Fruit fly (Drosophila melanogaster) whole organism, embryonic: ENCODE measurements around the gene Irc.

Source experiments
- Adf1 ChIP-seq: fragments of 200-800 bp; sonication (Bioruptor generic); IDR thresholded peaks from 2 replicates; pipeline ENCODE4 v1.3.6; 2022; ENCODE audit warnings: missing biosample characterization, missing genetic modification characterization
- Bgb ChIP-seq: fragments of 200-800 bp; sonication (Bioruptor generic); IDR thresholded peaks from 2 replicates; pipeline ENCODE4 v1.3.6; 2022; ENCODE audit warnings: missing biosample characterization, missing genetic modification characterization; ENCODE audit not compliant: partially characterized antibody
- CG10274 ChIP-seq: fragments of 200-800 bp; sonication (Bioruptor generic); optimal IDR thresholded peaks from 3 replicates; lab custom pipeline; 2017; ENCODE audit warnings: missing biosample characterization, mild to moderate bottlenecking, missing genetic modification characterization
- CG12391 ChIP-seq: fragments of 200-800 bp; sonication (Bioruptor generic); optimal IDR thresholded peaks from 3 replicates; lab custom pipeline; 2018; ENCODE audit warnings: missing biosample characterization, mild to moderate bottlenecking, missing genetic modification characterization, moderate library complexity
- CG18011 ChIP-seq: fragments of 200-800 bp; sonication (Bioruptor generic); optimal IDR thresholded peaks from 2 replicates; lab custom pipeline; 2017; ENCODE audit warnings: missing biosample characterization, missing genetic modification characterization, mild to moderate bottlenecking, moderate library complexity, missing genotype
- CG2116 ChIP-seq: fragments of 200-800 bp; sonication (Bioruptor generic); optimal IDR thresholded peaks from 3 replicates; lab custom pipeline; 2018; ENCODE audit warnings: missing biosample characterization, mild to moderate bottlenecking, missing genetic modification characterization
- CG30431 ChIP-seq: fragments of 200-800 bp; sonication (Bioruptor generic); optimal IDR thresholded peaks from 2 replicates; lab custom pipeline; 2017; ENCODE audit warnings: missing biosample characterization, missing genetic modification characterization
- CG34224 ChIP-seq: fragments of 200-800 bp; sonication (Bioruptor generic); IDR thresholded peaks from 3 replicates; pipeline ENCODE4 v1.3.6; 2022; ENCODE audit warnings: missing biosample characterization, missing genetic modification characterization; ENCODE audit not compliant: partially characterized antibody
- CG5180 ChIP-seq: fragments of 200-800 bp; sonication (Bioruptor generic); optimal IDR thresholded peaks from 3 replicates; lab custom pipeline; 2017; ENCODE audit warnings: missing biosample characterization, missing genetic modification characterization, mild to moderate bottlenecking, moderate library complexity, missing genetic modification reagents
- CG6175 ChIP-seq: fragments of 200-800 bp; sonication (Bioruptor generic); IDR thresholded peaks from 3 replicates; pipeline ENCODE4 v1.3.6; 2022; ENCODE audit warnings: missing biosample characterization, missing genetic modification characterization
- CG7963 ChIP-seq: fragments of 200-800 bp; sonication (Bioruptor generic); IDR thresholded peaks from 3 replicates; pipeline ENCODE4 v1.3.6; 2022; ENCODE audit warnings: missing biosample characterization, missing genetic modification characterization; ENCODE audit not compliant: partially characterized antibody
- CG8281 ChIP-seq: fragments of 200-800 bp; sonication (Bioruptor generic); optimal IDR thresholded peaks from 2 replicates; lab custom pipeline; 2018; ENCODE audit warnings: missing biosample characterization, mild to moderate bottlenecking, missing genetic modification characterization, moderate library complexity
- CG9797 ChIP-seq: fragments of 200-800 bp; sonication (Bioruptor generic); optimal IDR thresholded peaks from 3 replicates; lab custom pipeline; 2018; ENCODE audit warnings: missing biosample characterization, mild to moderate bottlenecking, missing genetic modification characterization
- Deaf1 ChIP-seq: fragments of 200-800 bp; optimal IDR thresholded peaks from 3 replicates; lab custom pipeline; 2019; ENCODE audit warnings: missing biosample characterization, mild to moderate bottlenecking, missing genetic modification characterization, moderate library complexity
- Dfd ChIP-seq, 2 experiments: fragments of >200 bp; optimal IDR thresholded peaks; 2 replicates each; lab custom pipeline; 2017; ENCODE audit warnings: missing biosample characterization in 2 of 2, missing genetic modification characterization in 2 of 2
- Dll ChIP-seq: fragments of 200-800 bp; sonication (Bioruptor generic); IDR thresholded peaks from 4 replicates; pipeline ENCODE4 v1.3.6; 2022; ENCODE audit warnings: missing biosample characterization, missing genetic modification characterization; ENCODE audit not compliant: partially characterized antibody
- Fer1 ChIP-seq: fragments of 200-800 bp; sonication (Bioruptor generic); optimal IDR thresholded peaks from 2 replicates; lab custom pipeline; 2017; ENCODE audit warnings: missing biosample characterization, mild to moderate bottlenecking, missing genetic modification characterization
- H15 ChIP-seq: fragments of 200-800 bp; sonication (Bioruptor generic); IDR thresholded peaks from 3 replicates; pipeline ENCODE4 v1.3.6; 2022; ENCODE audit warnings: missing biosample characterization, missing genetic modification characterization
- Lim3 ChIP-seq: fragments of 200-800 bp; sonication (Bioruptor generic); IDR thresholded peaks from 2 replicates; pipeline ENCODE4 v1.3.6; 2022; ENCODE audit warnings: missing biosample characterization, missing genetic modification characterization
- Nf-YC ChIP-seq: fragments of 200-800 bp; optimal IDR thresholded peaks from 3 replicates; lab custom pipeline; 2019; ENCODE audit warnings: missing biosample characterization, mild to moderate bottlenecking, missing genetic modification characterization, moderate library complexity
- Pdp1 ChIP-seq, 2 experiments: fragments of 200-800 bp; sonication (Bioruptor generic); optimal IDR thresholded peaks; 3 replicates each; lab custom pipeline; 2016; ENCODE audit warnings: missing biosample characterization in 2 of 2, missing genetic modification characterization in 2 of 2, mild to moderate bottlenecking in 1 of 2, moderate library complexity in 1 of 2
- Scr ChIP-seq: fragments of 200-800 bp; sonication (Bioruptor generic); IDR thresholded peaks from 2 replicates; pipeline ENCODE4 v1.3.6; 2022; ENCODE audit warnings: missing biosample characterization, missing genetic modification characterization; ENCODE audit not compliant: partially characterized antibody
- Usf ChIP-seq: fragments of 200-800 bp; sonication (Bioruptor generic); optimal IDR thresholded peaks from 2 replicates; lab custom pipeline; 2017; ENCODE audit warnings: missing genotype, missing biosample characterization, missing genetic modification characterization
- Xbp1 ChIP-seq: fragments of 200-800 bp; sonication (Bioruptor generic); optimal IDR thresholded peaks from 3 replicates; lab custom pipeline; 2016; ENCODE audit warnings: missing biosample characterization, mild to moderate bottlenecking, missing genetic modification characterization
- chm ChIP-seq: fragments of 200-800 bp; sonication (Bioruptor generic); IDR thresholded peaks from 2 replicates; pipeline ENCODE4 v1.3.6; 2022; ENCODE audit warnings: missing biosample characterization, missing genetic modification characterization
- ci ChIP-seq: fragments of 200-800 bp; sonication (Bioruptor generic); IDR thresholded peaks from 3 replicates; pipeline ENCODE4 v1.3.6; 2022; ENCODE audit warnings: missing biosample characterization, missing genetic modification characterization
- crol ChIP-seq: fragments of 200-800 bp; sonication (Bioruptor generic); IDR thresholded peaks from 2 replicates; pipeline ENCODE4 v1.3.6; 2022; ENCODE audit warnings: missing biosample characterization, missing genetic modification characterization
- da ChIP-seq: fragments of 200-800 bp; sonication (Bioruptor generic); optimal IDR thresholded peaks from 2 replicates; lab custom pipeline; 2016; ENCODE audit warnings: missing biosample characterization, missing genetic modification characterization
- dati ChIP-seq: fragments of 200-800 bp; sonication (Bioruptor generic); IDR thresholded peaks from 2 replicates; pipeline ENCODE4 v1.3.6; 2022; ENCODE audit warnings: missing biosample characterization, missing genetic modification characterization
- dmrt11E ChIP-seq: fragments of 200-800 bp; sonication (Bioruptor generic); optimal IDR thresholded peaks from 3 replicates; lab custom pipeline; 2018; ENCODE audit warnings: missing biosample characterization, mild to moderate bottlenecking, missing genetic modification characterization, moderate library complexity
- dpn ChIP-seq, 2 experiments: fragments of 200-800 bp; sonication (Bioruptor generic); optimal IDR thresholded peaks; 3 replicates each; lab custom pipeline; 2016; ENCODE audit warnings: missing biosample characterization in 2 of 2, missing genetic modification characterization in 2 of 2
- eyg ChIP-seq: fragments of 200-800 bp; sonication (Bioruptor generic); optimal IDR thresholded peaks from 3 replicates; lab custom pipeline; 2016; ENCODE audit warnings: missing biosample characterization, missing genetic modification characterization
- gsb ChIP-seq: fragments of 200-800 bp; sonication (Bioruptor generic); IDR thresholded peaks from 2 replicates; pipeline ENCODE4 v1.3.6; 2022; ENCODE audit warnings: missing biosample characterization, missing genetic modification characterization
- hb ChIP-seq: fragments of 200-800 bp; sonication (Bioruptor generic); IDR thresholded peaks from 3 replicates; pipeline ENCODE4 v1.3.6; 2022; ENCODE audit warnings: missing biosample characterization, missing genetic modification characterization; ENCODE audit not compliant: partially characterized antibody
- hkb ChIP-seq, 2 experiments: fragments of 200-800 bp in 1 of 2; fragments of >200 bp in 1 of 2; sonication (Bioruptor generic) in 1 of 2; IDR thresholded peaks in 1 of 2; optimal IDR thresholded peaks in 1 of 2; 2 replicates each; pipeline versions ENCODE4 v1.3.6 to Lab custom; 2017 to 2022; ENCODE audit warnings: missing biosample characterization in 1 of 2, missing genetic modification characterization in 1 of 2
- kah ChIP-seq: fragments of 200-800 bp; sonication (Bioruptor generic); optimal IDR thresholded peaks from 2 replicates; lab custom pipeline; 2018; ENCODE audit warnings: missing biosample characterization, mild to moderate bottlenecking, missing genetic modification characterization
- lbe ChIP-seq: fragments of 200-800 bp; sonication (Bioruptor generic); optimal IDR thresholded peaks from 2 replicates; lab custom pipeline; 2016; ENCODE audit warnings: missing biosample characterization, mild to moderate bottlenecking, missing genetic modification characterization
- lilli ChIP-seq: fragments of 200-800 bp; sonication (Bioruptor generic); optimal IDR thresholded peaks from 3 replicates; lab custom pipeline; 2016; ENCODE audit warnings: missing biosample characterization, missing genetic modification characterization
- odd ChIP-seq: fragments of 200-800 bp; sonication (Bioruptor generic); optimal IDR thresholded peaks from 2 replicates; lab custom pipeline; 2017; ENCODE audit warnings: missing biosample characterization, mild to moderate bottlenecking, missing genetic modification characterization
- peb ChIP-seq: fragments of 200-800 bp; sonication (Bioruptor generic); IDR thresholded peaks from 2 replicates; pipeline ENCODE4 v1.3.6; 2022; ENCODE audit warnings: missing biosample characterization, missing genetic modification characterization
- sens ChIP-seq: fragments of 200-800 bp; sonication (Bioruptor generic); peaks from one replicate; lab custom pipeline; 2016; ENCODE audit warnings: missing biosample characterization, missing genetic modification characterization
- shn ChIP-seq: fragments of 200-800 bp; sonication (Bioruptor generic); optimal IDR thresholded peaks from 3 replicates; lab custom pipeline; 2016; ENCODE audit warnings: missing biosample characterization, missing genetic modification characterization
- sisA ChIP-seq: fragments of 200-800 bp; sonication (Bioruptor generic); IDR thresholded peaks from 2 replicates; pipeline ENCODE4 v1.3.6; 2022; ENCODE audit warnings: missing biosample characterization, missing genetic modification characterization
- sr ChIP-seq: fragments of 200-800 bp; sonication (Bioruptor generic); IDR thresholded peaks from 3 replicates; pipeline ENCODE4 v1.3.6; 2022; ENCODE audit warnings: missing biosample characterization, missing genetic modification characterization
- stwl ChIP-seq: fragments of 200-800 bp; sonication (Bioruptor generic); optimal IDR thresholded peaks from 3 replicates; lab custom pipeline; 2018; ENCODE audit warnings: missing biosample characterization, mild to moderate bottlenecking, missing genetic modification characterization, moderate library complexity
- ttk ChIP-seq: fragments of 200-800 bp; sonication (Bioruptor generic); IDR thresholded peaks from 2 replicates; pipeline ENCODE4 v2.1.2; 2022; ENCODE audit warnings: missing biosample characterization, missing genetic modification characterization
- twi ChIP-seq: fragments of 200-800 bp; optimal IDR thresholded peaks from 2 replicates; lab custom pipeline; 2019; ENCODE audit warnings: missing biosample characterization, mild to moderate bottlenecking, missing genetic modification characterization, moderate library complexity
- zen2 ChIP-seq: fragments of 200-800 bp; sonication (Bioruptor generic); IDR thresholded peaks from 3 replicates; pipeline ENCODE4 v1.3.6; 2022; ENCODE audit warnings: missing biosample characterization, missing genetic modification characterization; ENCODE audit not compliant: partially characterized antibody

Gene Irc

DNA sequence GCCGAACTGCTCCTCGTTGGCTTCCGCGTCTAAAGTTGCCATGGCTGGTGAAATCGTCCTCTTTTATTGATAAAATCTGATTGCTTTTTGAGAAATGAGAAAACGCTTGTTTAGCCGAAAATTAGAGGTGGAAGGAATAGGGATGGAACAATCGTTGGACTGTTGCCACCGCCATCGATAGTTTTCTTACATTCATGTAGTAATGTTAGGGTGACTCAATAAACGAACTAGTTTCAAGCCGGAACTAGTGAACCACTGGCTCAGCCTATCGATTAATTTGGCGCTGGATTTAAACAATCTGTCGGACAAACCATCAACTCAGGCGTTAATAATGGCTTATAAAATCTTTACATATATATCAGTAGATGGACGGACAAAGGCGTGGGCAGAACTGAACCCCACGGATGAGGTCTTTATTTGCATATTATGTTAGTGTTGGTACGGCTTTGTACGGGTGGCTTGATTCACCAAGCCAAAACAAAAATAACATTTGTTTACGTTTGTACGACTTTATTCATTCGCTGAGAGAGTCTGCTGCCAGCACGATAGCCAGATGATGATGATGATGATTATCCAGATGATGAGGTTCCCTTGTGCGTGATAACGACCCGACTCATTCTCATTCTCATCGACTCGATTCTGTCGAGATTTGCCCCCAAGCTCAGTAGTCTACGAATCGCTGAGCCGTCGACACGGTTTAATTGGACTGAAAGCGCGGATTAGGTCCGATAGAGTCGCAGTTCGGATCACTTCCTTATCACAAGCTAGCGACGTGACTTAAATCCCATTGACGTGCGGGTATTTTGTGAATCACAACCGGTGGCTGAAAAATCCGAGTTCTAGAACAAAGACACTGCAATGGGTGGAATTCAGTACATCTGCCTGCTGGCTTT is at the start of gene Irc, which contains the start of gene Sf3a1 (continued):
- TF ChIP-seq twi (tag; lab: Kevin White, UChicago) (no peak), eyg (GFP tag; lab: Kevin White, UChicago) (no peak), Scr (peak; percentile 94), dpn (GFP tag; optimal IDR thresholded peaks at IDR 0.05; lab: Kevin White, UChicago) (peak; percentile 24 to 52), CG7963 (GFP tag; lab: Robert Waterston, UW) (peak; percentile 90), Xbp1 (GFP tag; lab: Kevin White, UChicago) (no peak), CG9797 (GFP tag; lab: Kevin White, UChicago) (peak; percentile 29), crol (GFP tag; lab: Robert Waterston, UW) (no peak), stwl (peak; percentile 82), peb (no peak), CG18011 (GFP tag; lab: Kevin White, UChicago) (no peak), Adf1 (GFP tag; lab: Robert Waterston, UW) (no peak), Dfd (GFP tag; optimal IDR thresholded peaks at IDR 0.05; lab: Kevin White, UChicago) (no peak), lilli (GFP tag; lab: Kevin White, UChicago) (peak; percentile 59), hb (GFP tag; lab: Robert Waterston, UW) (peak; percentile 93), ttk (GFP tag; lab: Robert Waterston, UW) (no peak), sr (GFP tag; lab: Robert Waterston, UW) (peak; percentile 47; the same call in 2 of the 3 replicates), Lim3 (GFP tag; lab: Robert Waterston, UW) (no peak), Dll (peak; percentile 96), CG5180 (GFP tag; lab: Kevin White, UChicago) (no peak), CG8281 (tag; lab: Kevin White, UChicago) (no peak), CG12391 (tag; lab: Kevin White, UChicago) (peak; percentile 50), CG34224 (GFP tag; lab: Robert Waterston, UW) (peak; percentile 95), Usf (no peak), odd (GFP tag; lab: Kevin White, UChicago) (no peak), Fer1 (GFP tag; lab: Kevin White, UChicago) (peak; percentile 9), shn (GFP tag; lab: Kevin White, UChicago) (no peak), H15 (GFP tag; lab: Robert Waterston, UW) (no peak; the same call in 2 of the 3 replicates), lbe (GFP tag; lab: Kevin White, UChicago) (peak; percentile 22), ci (GFP tag; lab: Robert Waterston, UW) (peak; percentile 14; the same call in 1 of the 3 replicates), CG30431 (no peak), Bgb (peak; percentile 98), CG10274 (no peak), chm (GFP tag; lab: Robert Waterston, UW) (peak; percentile 5; the same call in 1 of the 2 replicates), zen2 (GFP tag; lab: Robert Waterston, UW) (peak; percentile 95), dati (GFP tag; lab: Robert Waterston, UW) (no peak), Nf-YC (peak; percentile 22), CG2116 (GFP tag; lab: Kevin White, UChicago) (peak; percentile 79), da (GFP tag; lab: Kevin White, UChicago) (no peak), Pdp1 (GFP tag; optimal IDR thresholded peaks at IDR 0.05; lab: Kevin White, UChicago) (peak; percentile 25 to 54), dmrt11E (tag; lab: Kevin White, UChicago) (no peak), Deaf1 (tag; lab: Kevin White, UChicago) (peak; percentile 41), sisA (no peak), hkb (optimal IDR thresholded peaks at IDR 0.05; lab: Kevin White, UChicago) (peak; percentile 38), hkb (GFP tag; IDR thresholded peaks at IDR 0.05; lab: Robert Waterston, UW) (0 out of 2 replicates have a peak, but pooled peaks have one; percentile 27), CG6175 (GFP tag; lab: Robert Waterston, UW) (0 out of 3 replicates have a peak, but pooled peaks have one; percentile 13), gsb (GFP tag; lab: Robert Waterston, UW) (no peak), kah (GFP tag; lab: Kevin White, UChicago) (no peak), sens (GFP tag; lab: Kevin White, UChicago) (peak; percentile 89)
